Worm (Caenorhabditis elegans): ENCODE data around the gene hlh-13.

DNA sequence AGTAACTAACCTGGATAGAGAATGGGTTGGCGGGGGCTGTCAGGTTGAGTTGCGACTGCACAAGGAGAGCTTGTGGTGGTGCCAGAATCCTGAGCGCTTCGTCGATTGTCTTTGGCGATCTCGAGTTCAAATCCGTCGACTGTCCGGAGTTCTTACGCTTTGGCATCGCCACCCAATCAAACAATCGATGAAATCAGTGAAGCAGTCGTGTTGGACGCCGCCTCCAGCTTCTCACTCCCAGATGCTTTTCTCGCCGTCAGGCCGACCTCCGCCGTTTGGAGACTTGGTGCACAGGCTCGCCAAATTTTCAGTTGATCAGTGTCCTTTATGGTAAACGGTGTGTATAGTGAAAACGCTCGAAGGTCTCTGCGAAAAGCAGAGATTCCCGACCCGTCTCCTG lies 32.2 kb upstream of the hlh-13 start, which contains the start of the genes F20B6.10 and hpk-1:
- no peak for TF ChIP-seq sox-4 (tag; optimal IDR thresholded peaks at IDR 0.05)
- TF ChIP-seq unc-86 (tag; optimal IDR thresholded peaks at IDR 0.05), result no peak
- no peak for TF ChIP-seq tbx-2 (tag; optimal IDR thresholded peaks at IDR 0.05)
- no peak for TF ChIP-seq unc-130 (tag; optimal IDR thresholded peaks at IDR 0.05)
- TF ChIP-seq pqm-1 (tag; optimal IDR thresholded peaks at IDR 0.05), result no peak
- TF ChIP-seq fos-1 (tag; optimal IDR thresholded peaks at IDR 0.05), result no peak
- no peak for TF ChIP-seq ces-1 (GFP tag; optimal IDR thresholded peaks at IDR 0.05)
- TF ChIP-seq snu-23 (GFP tag; optimal IDR thresholded peaks at IDR 0.05), result no peak
- no peak for TF ChIP-seq nhr-84 (tag; optimal IDR thresholded peaks at IDR 0.05)
- TF ChIP-seq nhr-90 (tag; optimal IDR thresholded peaks at IDR 0.05; ENCODE audit: poor library complexity), result no peak
- no peak for TF ChIP-seq pag-3 (tag; optimal IDR thresholded peaks at IDR 0.05; ENCODE audit: borderline replicate concordance, insufficient read depth)
- TF ChIP-seq ztf-4 (tag; optimal IDR thresholded peaks at IDR 0.05), result no peak

Measured in whole organism, L1 larva.